Fruit fly (Drosophila melanogaster) whole organism, prepupa: Measurements from ENCODE around the gene CG32679.

ENCODE experiments used
- Blimp-1 ChIP-seq: fragments of 200-800 bp; sonication (Bioruptor generic); optimal IDR thresholded peaks from 3 replicates; lab custom pipeline; 2017; ENCODE audit warnings: missing biosample characterization, missing genetic modification characterization, mild to moderate bottlenecking, moderate library complexity, missing genetic modification reagents
- CG11294 ChIP-seq: fragments of 200-800 bp; sonication (Bioruptor generic); IDR thresholded peaks from 2 replicates; pipeline ENCODE4 v1.3.6; 2022; ENCODE audit warnings: missing biosample characterization, missing genetic modification characterization
- CG15336 ChIP-seq: fragments of 200-800 bp; sonication (Bioruptor generic); IDR thresholded peaks from 2 replicates; pipeline ENCODE4 v1.3.6; 2022; ENCODE audit warnings: missing biosample characterization, missing genetic modification characterization
- CG31627 ChIP-seq: fragments of 200-800 bp; sonication (Bioruptor generic); optimal IDR thresholded peaks from 3 replicates; lab custom pipeline; 2016; ENCODE audit warnings: missing biosample characterization, missing genetic modification characterization
- CG32006 ChIP-seq: fragments of 200-800 bp; sonication (Bioruptor generic); optimal IDR thresholded peaks from 3 replicates; lab custom pipeline; 2017; ENCODE audit warnings: missing biosample characterization, mild to moderate bottlenecking, missing genetic modification characterization
- CG34406 ChIP-seq: fragments of 200-800 bp; sonication (Bioruptor generic); optimal IDR thresholded peaks from 3 replicates; lab custom pipeline; 2016; ENCODE audit warnings: missing biosample characterization, missing genetic modification characterization
- CG6163 ChIP-seq: fragments of 200-800 bp; sonication (Bioruptor generic); IDR thresholded peaks from 3 replicates; pipeline ENCODE4 v1.3.6; 2022; ENCODE audit warnings: missing biosample characterization, missing genetic modification characterization
- CG6792 ChIP-seq: fragments of 200-800 bp; sonication (Bioruptor generic); optimal IDR thresholded peaks from 3 replicates; lab custom pipeline; 2016; ENCODE audit warnings: missing biosample characterization, missing genetic modification characterization
- CG7368 ChIP-seq: fragments of 200-800 bp; sonication (Bioruptor generic); optimal IDR thresholded peaks from 3 replicates; lab custom pipeline; 2016; ENCODE audit warnings: missing biosample characterization, missing genetic modification characterization
- CG8119 ChIP-seq: fragments of 200-800 bp; sonication (Bioruptor generic); IDR thresholded peaks from 3 replicates; pipeline ENCODE4 v1.3.6; 2022; ENCODE audit warnings: missing biosample characterization, missing genetic modification characterization
- CG8319 ChIP-seq: fragments of 200-800 bp; sonication (Bioruptor generic); optimal IDR thresholded peaks from 3 replicates; lab custom pipeline; 2016; ENCODE audit warnings: missing biosample characterization, missing genetic modification characterization
- CG8632 ChIP-seq: fragments of 200-800 bp; sonication (Bioruptor generic); optimal IDR thresholded peaks from 3 replicates; lab custom pipeline; 2016; ENCODE audit warnings: missing biosample characterization, missing genetic modification characterization
- CG9139 ChIP-seq: fragments of 200-800 bp; sonication (Bioruptor generic); optimal IDR thresholded peaks from 3 replicates; lab custom pipeline; 2017; ENCODE audit warnings: missing biosample characterization, mild to moderate bottlenecking, missing genetic modification characterization
- Eip78C ChIP-seq: fragments of 200-800 bp; sonication (Bioruptor generic); peaks from one replicate; lab custom pipeline; 2016; ENCODE audit warnings: missing biosample characterization, missing genetic modification characterization
- Ets21C ChIP-seq: fragments of 200-800 bp; sonication (Bioruptor generic); optimal IDR thresholded peaks from 3 replicates; lab custom pipeline; 2016; ENCODE audit warnings: missing biosample characterization, missing genetic modification characterization
- Gug ChIP-seq: fragments of 200-800 bp; sonication (Bioruptor generic); IDR thresholded peaks from 2 replicates; pipeline ENCODE4 v1.3.6; 2022; ENCODE audit warnings: missing biosample characterization, missing genetic modification characterization
- Hr38 ChIP-seq: sonication (Bioruptor generic); optimal IDR thresholded peaks from 2 replicates; lab custom pipeline; 2016; ENCODE audit warnings: missing biosample characterization, missing genetic modification characterization
- Hr39 ChIP-seq: fragments of 200-800 bp; sonication (Bioruptor generic); optimal IDR thresholded peaks from 2 replicates; lab custom pipeline; 2016; ENCODE audit warnings: missing biosample characterization, missing genetic modification characterization
- Hr4 ChIP-seq: fragments of 200-800 bp; sonication (Bioruptor generic); optimal IDR thresholded peaks from 3 replicates; lab custom pipeline; 2016; ENCODE audit warnings: missing biosample characterization, missing genetic modification characterization
- Met ChIP-seq: fragments of 200-800 bp; sonication (Bioruptor generic); optimal IDR thresholded peaks from 3 replicates; lab custom pipeline; 2016; ENCODE audit warnings: missing biosample characterization, missing genetic modification characterization
- Smox ChIP-seq: fragments of 200-800 bp; sonication (Bioruptor generic); optimal IDR thresholded peaks from 3 replicates; lab custom pipeline; 2016; ENCODE audit warnings: missing biosample characterization, missing genetic modification characterization
- Sox102F ChIP-seq: fragments of 200-800 bp; sonication (Bioruptor generic); optimal IDR thresholded peaks from 2 replicates; lab custom pipeline; 2016; ENCODE audit warnings: missing biosample characterization, mild to moderate bottlenecking, missing genetic modification characterization
- Sox14 ChIP-seq: fragments of 200-800 bp; sonication (Bioruptor generic); optimal IDR thresholded peaks from 3 replicates; lab custom pipeline; 2016; ENCODE audit warnings: missing biosample characterization, missing genetic modification characterization
- Sox15 ChIP-seq: fragments of 200-800 bp; sonication (Bioruptor generic); optimal IDR thresholded peaks from 3 replicates; lab custom pipeline; 2016; ENCODE audit warnings: missing biosample characterization, missing genetic modification characterization
- achi ChIP-seq: fragments of 200-800 bp; sonication (Bioruptor generic); optimal IDR thresholded peaks from 3 replicates; lab custom pipeline; 2016; ENCODE audit warnings: missing biosample characterization, missing genetic modification characterization
- acj6 ChIP-seq: fragments of 200-800 bp; sonication (Bioruptor generic); optimal IDR thresholded peaks from 3 replicates; lab custom pipeline; 2016; ENCODE audit warnings: missing biosample characterization, missing genetic modification characterization
- cyc ChIP-seq: fragments of 200-800 bp; sonication (Bioruptor generic); optimal IDR thresholded peaks from 3 replicates; lab custom pipeline; 2016; ENCODE audit warnings: missing biosample characterization, missing genetic modification characterization
- eg ChIP-seq: fragments of 200-800 bp; sonication (Bioruptor generic); IDR thresholded peaks from 3 replicates; pipeline ENCODE4 v1.3.6; 2022; ENCODE audit warnings: missing biosample characterization, missing genetic modification characterization
- esn ChIP-seq: fragments of 200-800 bp; sonication (Bioruptor generic); optimal IDR thresholded peaks from 2 replicates; lab custom pipeline; 2016; ENCODE audit warnings: missing biosample characterization, mild to moderate bottlenecking, missing genetic modification characterization, moderate library complexity
- fd59A ChIP-seq: fragments of 200-800 bp; sonication (Bioruptor generic); optimal IDR thresholded peaks from 2 replicates; lab custom pipeline; 2017; ENCODE audit warnings: missing biosample characterization, mild to moderate bottlenecking, missing genetic modification characterization, missing genetic modification reagents
- fkh ChIP-seq: fragments of 200-800 bp; sonication (Bioruptor generic); optimal IDR thresholded peaks from 3 replicates; lab custom pipeline; 2017; ENCODE audit warnings: missing biosample characterization, mild to moderate bottlenecking, missing genetic modification characterization, moderate library complexity
- lz ChIP-seq: fragments of 200-800 bp; sonication (Bioruptor generic); optimal IDR thresholded peaks from 3 replicates; lab custom pipeline; 2016; ENCODE audit warnings: missing biosample characterization, missing genetic modification characterization
- salr ChIP-seq, 2 experiments: fragments of 200-800 bp; sonication (Bioruptor generic); optimal IDR thresholded peaks; 3 replicates each; lab custom pipeline; 2016 to 2018; ENCODE audit warnings: missing biosample characterization in 2 of 2, missing genetic modification characterization in 2 of 2, mild to moderate bottlenecking in 1 of 2
- svp ChIP-seq: fragments of 200-800 bp; sonication (Bioruptor generic); peaks from one replicate; lab custom pipeline; 2016; ENCODE audit warnings: missing biosample characterization, missing genetic modification characterization
- topi ChIP-seq: fragments of 200-800 bp; sonication (Bioruptor generic); optimal IDR thresholded peaks from 3 replicates; lab custom pipeline; 2016; ENCODE audit warnings: missing biosample characterization, missing genetic modification characterization
- vri ChIP-seq: fragments of 200-800 bp; sonication (Bioruptor generic); optimal IDR thresholded peaks from 3 replicates; lab custom pipeline; 2016; ENCODE audit warnings: missing biosample characterization, mild to moderate bottlenecking, missing genetic modification characterization

The CG32679 gene

dm6 chrX:10367372-10367771 is at the start of gene CG32679:
Gene CG32679 (minus strand): TSS chrX:10367472.
- no peak for TF ChIP-seq CG7368
- TF ChIP-seq CG9139 = no peak
- TF ChIP-seq acj6 (GFP tag; lab: Kevin White, UChicago) = no peak
- TF ChIP-seq CG8632 = no peak
- TF ChIP-seq vri (GFP tag; lab: Kevin White, UChicago) = no peak
- no peak for TF ChIP-seq Smox
- no peak for TF ChIP-seq CG11294 (GFP tag; lab: Robert Waterston, UW)
- TF ChIP-seq CG8119 (GFP tag; lab: Robert Waterston, UW) = no peak
- no peak for TF ChIP-seq Hr38
- TF ChIP-seq, all 60 proteins: peak for 0

DNA sequence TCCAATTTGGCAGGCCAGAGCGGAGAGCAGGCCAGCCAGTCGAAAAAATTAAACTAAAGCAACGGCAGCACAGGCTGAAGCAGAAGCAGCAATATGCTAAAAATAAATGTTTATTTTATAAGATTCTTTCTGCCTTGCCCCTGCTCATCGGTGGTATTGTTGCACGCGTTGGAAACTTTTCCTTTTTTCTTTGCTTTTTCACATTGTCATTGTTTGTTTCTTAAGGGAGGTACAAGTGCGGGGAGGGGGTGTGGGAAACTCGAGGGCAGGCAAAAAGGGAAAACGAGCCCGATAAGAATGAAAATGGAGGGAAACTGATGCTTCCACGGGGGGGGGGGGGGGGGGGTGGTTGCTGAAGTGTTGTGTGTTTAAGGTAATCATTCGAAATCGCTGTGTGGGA is 31.7 kb upstream of the CG32679 start:
- TF ChIP-seq Hr4 (GFP tag; lab: Kevin White, UChicago) (no peak), achi (GFP tag; lab: Kevin White, UChicago) (no peak), vri (GFP tag; lab: Kevin White, UChicago) (no peak), lz (GFP tag; lab: Kevin White, UChicago) (no peak), acj6 (GFP tag; lab: Kevin White, UChicago) (no peak), Sox14 (GFP tag; lab: Kevin White, UChicago) (no peak), CG15336 (GFP tag; lab: Robert Waterston, UW) (no peak), fkh (GFP tag; lab: Kevin White, UChicago) (no peak), CG31627 (GFP tag; lab: Kevin White, UChicago) (no peak), CG34406 (no peak), Hr38 (no peak)

DNA sequence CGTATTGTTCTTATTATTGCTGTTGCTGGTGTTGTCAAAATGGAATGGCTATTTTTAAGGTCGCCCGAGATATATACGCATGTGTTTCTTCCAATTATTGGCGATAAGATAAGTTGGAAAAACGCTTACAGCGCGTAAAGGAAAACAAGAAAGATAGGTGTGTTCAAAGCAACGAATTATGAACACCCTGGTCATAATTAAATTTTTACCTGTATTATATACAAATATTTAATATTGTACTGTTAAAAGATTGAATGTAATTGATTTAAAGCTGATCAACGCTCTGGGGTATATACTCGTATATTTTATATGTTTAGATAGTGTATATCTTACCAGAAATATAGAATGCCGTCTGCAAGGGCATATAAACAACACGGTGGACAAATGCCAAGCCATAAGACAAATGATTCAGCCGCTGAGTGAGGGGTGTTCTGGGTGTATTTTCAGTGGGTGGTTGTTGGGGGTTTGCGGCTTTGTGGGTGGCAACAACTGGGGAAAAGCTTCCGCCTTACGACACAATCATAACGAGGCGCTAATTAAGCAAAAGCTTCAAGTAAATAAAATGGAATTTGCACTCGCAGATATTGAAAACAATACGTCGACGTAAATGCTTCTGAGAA is 30.4 kb upstream of the CG32679 start:
- TF ChIP-seq CG6163 (GFP tag; lab: Robert Waterston, UW) = 0 out of 3 replicates have a peak, but pooled peaks have one; percentile 28
- TF ChIP-seq Gug (GFP tag; lab: Robert Waterston, UW) = 0 out of 2 replicates have a peak, but pooled peaks have one; percentile 17
- peak; percentile 32 for TF ChIP-seq lz (GFP tag; lab: Kevin White, UChicago)
- peak; percentile 47 for TF ChIP-seq Smox
- peak; percentile 2 for TF ChIP-seq Hr39 (GFP tag; lab: Kevin White, UChicago)
- no peak for TF ChIP-seq Ets21C (GFP tag; lab: Kevin White, UChicago)
- TF ChIP-seq topi (GFP tag; lab: Kevin White, UChicago) = peak; percentile 35
- TF ChIP-seq fkh (GFP tag; lab: Kevin White, UChicago) = peak; percentile 5
- peak; percentile 71 for TF ChIP-seq Eip78C
- TF ChIP-seq cyc = peak; percentile 27
- TF ChIP-seq Met (GFP tag; lab: Kevin White, UChicago) = peak; percentile 27
- peak; percentile 15 for TF ChIP-seq CG34406
- peak; percentile 15 for TF ChIP-seq Sox102F (GFP tag; lab: Kevin White, UChicago)
- TF ChIP-seq svp = peak; percentile 84
- no peak for TF ChIP-seq salr (GFP tag; optimal IDR thresholded peaks at IDR 0.05; lab: Kevin White, UChicago)
- TF ChIP-seq CG31627 (GFP tag; lab: Kevin White, UChicago) = peak; percentile 12
- peak; percentile 13 for TF ChIP-seq CG32006
- TF ChIP-seq CG6792 = peak; percentile 23
- 0 out of 2 replicates have a peak, but pooled peaks have one; percentile 18 for TF ChIP-seq CG15336 (GFP tag; lab: Robert Waterston, UW)
- no peak for TF ChIP-seq Sox15 (GFP tag; lab: Kevin White, UChicago)
- peak; percentile 22 for TF ChIP-seq acj6 (GFP tag; lab: Kevin White, UChicago)
- peak; percentile 44; the same call in 1 of the 3 replicates for TF ChIP-seq eg
- TF ChIP-seq CG9139 = no peak
- no peak for TF ChIP-seq fd59A (GFP tag; lab: Kevin White, UChicago)
- peak; percentile 43 for TF ChIP-seq esn (GFP tag; lab: Kevin White, UChicago)

DNA sequence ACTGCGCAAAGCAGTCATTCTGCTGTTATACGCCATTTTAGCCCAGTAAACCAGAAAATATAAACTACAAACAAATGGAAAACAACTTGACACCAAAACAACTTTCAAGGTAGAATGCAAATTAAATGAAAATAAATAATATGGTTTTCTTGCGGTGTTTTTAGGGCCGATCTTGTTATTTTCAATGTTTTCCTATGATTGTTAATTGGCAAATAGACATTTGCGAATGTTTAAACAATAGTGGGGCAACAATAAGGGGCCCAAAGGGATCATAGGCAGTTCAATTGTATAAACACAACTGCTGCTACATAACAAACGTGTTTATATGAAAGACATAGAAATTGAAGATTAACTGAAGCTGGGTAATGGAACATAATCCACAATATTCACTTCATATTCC is 29.6 kb upstream of the CG32679 start:
- no peak for TF ChIP-seq Blimp-1 (GFP tag; lab: Kevin White, UChicago)
- TF ChIP-seq fkh (GFP tag; lab: Kevin White, UChicago) = peak; percentile 19
- TF ChIP-seq CG8319 = no peak
